Worm (Caenorhabditis elegans) whole organism, young adult: ENCODE results near the gene bus-1.

ENCODE experiments used
- C06A6.2 ChIP-seq: fragments of 200-800 bp; sonication (Bioruptor generic); conservative IDR thresholded peaks from 2 replicates; pipeline ENCODE4 v1.3.6; 2022; ENCODE audit warnings: missing genetic modification characterization, missing compliant biosample characterization
- F10E7.11 ChIP-seq: sonication (generic microtip); optimal IDR thresholded peaks from 2 replicates; lab custom pipeline; 2017; ENCODE audit warnings: mild to moderate bottlenecking, missing genetic modification characterization, moderate library complexity, missing compliant biosample characterization
- F22D6.2 ChIP-seq: sonication (generic microtip); optimal IDR thresholded peaks from 2 replicates; lab custom pipeline; 2016; ENCODE audit warnings: mild to moderate bottlenecking, missing genetic modification characterization, missing compliant biosample characterization
- F55B11.4 ChIP-seq: sonication (generic microtip); optimal IDR thresholded peaks from 2 replicates; lab custom pipeline; 2016; ENCODE audit warnings: missing compliant biosample characterization, missing genetic modification characterization, borderline replicate concordance; ENCODE audit not compliant: insufficient read depth
- Y53G8AR.9 ChIP-seq: fragments of 200-800 bp; sonication (Bioruptor generic); conservative IDR thresholded peaks from 2 replicates; pipeline ENCODE4 v1.3.6; 2022; ENCODE audit warnings: missing genetic modification reagents, missing genetic modification characterization, missing compliant biosample characterization
- Y79H2A.3 ChIP-seq: fragments of 200-800 bp; sonication (Bioruptor generic); conservative IDR thresholded peaks from 2 replicates; pipeline ENCODE4 v1.3.6; 2022; ENCODE audit warnings: missing genetic modification reagents, missing genetic modification characterization, missing compliant biosample characterization
- akir-1 ChIP-seq: fragments of 200-800 bp; sonication (Bioruptor generic); optimal IDR thresholded peaks from 2 replicates; lab custom pipeline; 2018; ENCODE audit warnings: mild to moderate bottlenecking, missing genetic modification characterization, moderate library complexity, missing compliant biosample characterization
- ceh-79 ChIP-seq: sonication (generic microtip); optimal IDR thresholded peaks from 2 replicates; lab custom pipeline; 2017; ENCODE audit warnings: mild to moderate bottlenecking, missing genetic modification characterization, missing compliant biosample characterization
- him-1 ChIP-seq: sonication (generic microtip); optimal IDR thresholded peaks from 2 replicates; lab custom pipeline; 2016; ENCODE audit warnings: missing genotype, missing genetic modification reagents, missing genetic modification characterization, missing compliant biosample characterization
- let-607 ChIP-seq, 2 experiments: fragments of 200-800 bp in 1 of 2; sonication (Bioruptor generic) in 1 of 2; sonication (generic microtip) in 1 of 2; optimal IDR thresholded peaks; 2 replicates each; lab custom pipeline; 2016 to 2018; ENCODE audit warnings: mild to moderate bottlenecking in 2 of 2, missing compliant biosample characterization in 2 of 2, missing genetic modification characterization in 2 of 2, moderate library complexity in 2 of 2, missing genotype in 1 of 2
- madf-6 ChIP-seq: fragments of 200-800 bp; sonication (Bioruptor generic); IDR thresholded peaks from 2 replicates; pipeline ENCODE4 v1.3.6; 2022; ENCODE audit warnings: missing genetic modification reagents, missing genetic modification characterization, missing compliant biosample characterization
- sdz-38 ChIP-seq: sonication (generic microtip); optimal IDR thresholded peaks from 2 replicates; lab custom pipeline; 2016; ENCODE audit warnings: missing genotype, missing genetic modification characterization, missing compliant biosample characterization
- unc-130 ChIP-seq: sonication (generic microtip); optimal IDR thresholded peaks from 2 replicates; lab custom pipeline; 2016; ENCODE audit warnings: missing genetic modification reagents, missing genetic modification characterization, missing compliant biosample characterization
- unc-62 ChIP-seq: fragments of 150-350 bp; optimal IDR thresholded peaks from 2 replicates; lab custom pipeline; 2014; ENCODE audit warnings: missing biosample characterization, missing genetic modification reagents, missing genetic modification characterization

DNA sequence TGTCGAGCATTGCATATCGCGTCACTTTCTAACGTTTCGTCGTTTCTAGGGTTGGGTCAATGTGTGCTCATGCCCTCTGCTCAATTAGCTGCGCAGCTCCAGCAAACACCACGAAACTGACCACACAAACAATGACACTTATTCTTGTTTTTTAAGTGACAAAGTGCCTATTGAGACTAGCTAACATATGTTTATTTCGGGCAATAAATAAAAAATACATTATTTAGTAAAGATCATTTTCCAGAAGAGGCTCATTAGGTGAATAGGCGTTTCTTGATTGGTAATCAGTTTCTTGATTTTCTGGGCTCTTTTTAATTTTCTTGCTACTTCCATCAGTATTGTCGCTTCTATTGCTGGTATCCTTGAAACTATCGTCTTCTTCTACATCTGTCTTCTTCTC is 45.1 kb upstream of the bus-1 start, which contains the start of gene T27E4.5:
- TF ChIP-seq madf-6 (GFP tag; lab: Robert Waterston, UW) (no peak), unc-130 (GFP tag; lab: Kevin White, UChicago) (no peak), Y53G8AR.9 (GFP tag; lab: Robert Waterston, UW) (no peak), sdz-38 (tag; lab: Kevin White, UChicago) (no peak), F10E7.11 (tag; lab: Kevin White, UChicago) (no peak), unc-62 (GFP tag; lab: Kevin White, UChicago) (no peak), C06A6.2 (GFP tag; lab: Robert Waterston, UW) (no peak), him-1 (tag; lab: Kevin White, UChicago) (no peak), F22D6.2 (tag; lab: Kevin White, UChicago) (no peak), F55B11.4 (tag; lab: Kevin White, UChicago) (no peak), let-607 (tag; optimal IDR thresholded peaks at IDR 0.05; lab: Kevin White, UChicago) (no peak), Y79H2A.3 (no peak), akir-1 (GFP tag; lab: Kevin White, UChicago) (no peak), ceh-79 (tag; lab: Kevin White, UChicago) (no peak)
